Worm (Caenorhabditis elegans) whole organism, early embryonic: Measurements from ENCODE around the gene T13F3.4.

ENCODE experiments used
- B0310.2 ChIP-seq: sonication (generic microtip); optimal IDR thresholded peaks from 2 replicates; lab custom pipeline; 2016; ENCODE audit warnings: mild to moderate bottlenecking, missing genetic modification characterization, missing compliant biosample characterization
- ama-1 ChIP-seq: fragments of 150-350 bp; optimal IDR thresholded peaks from 2 replicates; lab custom pipeline; 2014
- ets-7 ChIP-seq: sonication (generic microtip); optimal IDR thresholded peaks from 2 replicates; lab custom pipeline; 2016; ENCODE audit warnings: missing genotype, missing genetic modification characterization, missing compliant biosample characterization
- flt-1 ChIP-seq: fragments of 200-800 bp; sonication (Bioruptor generic); IDR thresholded peaks from 2 replicates; pipeline ENCODE4 v1.3.6; 2022; ENCODE audit warnings: missing genetic modification characterization, missing compliant biosample characterization
- hmbx-1 ChIP-seq: sonication (generic microtip); optimal IDR thresholded peaks from 2 replicates; lab custom pipeline; 2016; ENCODE audit warnings: mild to moderate bottlenecking, missing genetic modification characterization, missing compliant biosample characterization
- hmg-4 ChIP-seq: fragments of 200-800 bp; sonication (Bioruptor generic); optimal IDR thresholded peaks from 2 replicates; lab custom pipeline; 2018; ENCODE audit warnings: mild to moderate bottlenecking, missing genetic modification characterization, missing compliant biosample characterization
- hnd-1 ChIP-seq: sonication (generic microtip); optimal IDR thresholded peaks from 2 replicates; lab custom pipeline; 2016; ENCODE audit warnings: missing genetic modification characterization, missing compliant biosample characterization
- pes-1 ChIP-seq: fragments of 200-800 bp; sonication (Bioruptor generic); IDR thresholded peaks from 2 replicates; pipeline ENCODE4 v1.3.6; 2022; ENCODE audit warnings: missing genetic modification reagents, missing genetic modification characterization, missing compliant biosample characterization
- scrt-1 ChIP-seq: fragments of 200-800 bp; sonication (Bioruptor generic); IDR thresholded peaks from 2 replicates; pipeline ENCODE4 v1.3.6; 2022; ENCODE audit warnings: missing genetic modification characterization, missing compliant biosample characterization
- sea-1 ChIP-seq: fragments of 200-800 bp; sonication (Bioruptor generic); conservative IDR thresholded peaks from 2 replicates; pipeline ENCODE4 v1.3.6; 2022; ENCODE audit warnings: missing genetic modification characterization, missing compliant biosample characterization
- tbx-11 ChIP-seq: fragments of 200-800 bp; sonication (Bioruptor generic); IDR thresholded peaks from 2 replicates; pipeline ENCODE4 v1.3.6; 2022; ENCODE audit warnings: missing genetic modification characterization, missing compliant biosample characterization
- tbx-37 ChIP-seq: fragments of 200-800 bp; sonication (Bioruptor generic); conservative IDR thresholded peaks from 2 replicates; pipeline ENCODE4 v1.3.6; 2022; ENCODE audit warnings: missing genetic modification reagents, missing genetic modification characterization, missing compliant biosample characterization
- tra-4 ChIP-seq: sonication (generic microtip); optimal IDR thresholded peaks from 2 replicates; lab custom pipeline; 2017; ENCODE audit warnings: missing genetic modification characterization, missing compliant biosample characterization

DNA sequence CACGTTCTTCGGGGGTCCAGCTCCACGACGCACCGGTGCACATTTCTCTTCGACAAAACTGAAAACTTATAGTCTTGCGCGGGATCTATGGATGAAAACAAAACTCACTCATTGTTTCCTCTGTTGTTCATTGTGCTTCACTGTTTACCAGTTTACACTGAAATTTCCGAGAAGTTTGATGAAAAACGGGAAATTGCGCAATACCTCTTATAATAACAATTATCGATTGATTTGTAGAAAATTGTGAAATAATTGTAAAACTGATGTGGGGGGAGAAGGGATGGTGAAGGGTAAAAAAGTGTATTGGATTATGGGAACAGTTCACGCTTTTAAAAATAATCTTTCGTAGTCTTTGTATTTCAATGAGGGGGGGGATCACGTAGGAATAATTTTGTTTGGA, 37.0 kb downstream of the T13F3.4 start:
- TF ChIP-seq flt-1 (GFP tag; lab: Robert Waterston, UW) (no peak), ama-1 (lab: Kevin White, UChicago) (no peak), B0310.2 (tag; lab: Kevin White, UChicago) (no peak), pes-1 (GFP tag; lab: Robert Waterston, UW) (no peak), hnd-1 (tag; lab: Kevin White, UChicago) (no peak), ets-7 (tag; lab: Kevin White, UChicago) (no peak), sea-1 (no peak), hmbx-1 (tag; lab: Kevin White, UChicago) (no peak), tra-4 (no peak), tbx-37 (GFP tag; lab: Robert Waterston, UW) (no peak), scrt-1 (GFP tag; lab: Robert Waterston, UW) (no peak), tbx-11 (no peak), hmg-4 (GFP tag; lab: Kevin White, UChicago) (no peak)
